Fruit fly (Drosophila melanogaster) whole organism, wandering third instar larva: ENCODE results near the gene CG8673.
A peak's percentile ranks its signal among the peaks of the same experiment; 100 is the strongest.

Experiments used
- Abd-B ChIP-seq: fragments of >200 bp; optimal IDR thresholded peaks from 2 replicates; lab custom pipeline; 2017; ENCODE audit warnings: missing biosample characterization, missing genetic modification characterization
- CG32264 ChIP-seq: fragments of 200-800 bp; sonication (Bioruptor generic); optimal IDR thresholded peaks from 2 replicates; lab custom pipeline; 2016; ENCODE audit warnings: missing biosample characterization, missing genetic modification characterization
- CG9705 ChIP-seq: fragments of 200-800 bp; sonication (Bioruptor generic); optimal IDR thresholded peaks from 2 replicates; lab custom pipeline; 2018; ENCODE audit warnings: missing biosample characterization, mild to moderate bottlenecking, missing genetic modification characterization
- Dfd ChIP-seq: fragments of >200 bp; optimal IDR thresholded peaks from 2 replicates; lab custom pipeline; 2017; ENCODE audit warnings: missing biosample characterization, missing genetic modification characterization
- Dif ChIP-seq: fragments of 200-275, 200-300 bp; sonication (Bioruptor generic); optimal IDR thresholded peaks from 2 replicates; lab custom pipeline; 2018; ENCODE audit warnings: missing biosample characterization, missing genetic modification characterization; ENCODE audit not compliant: partially characterized antibody
- GATAd ChIP-seq: sonication (Bioruptor generic); optimal IDR thresholded peaks from 2 replicates; lab custom pipeline; 2016; ENCODE audit warnings: missing biosample characterization, missing genetic modification characterization
- Hr83 ChIP-seq: fragments of 200-300 bp; sonication (Bioruptor generic); optimal IDR thresholded peaks from 2 replicates; lab custom pipeline; 2016; ENCODE audit warnings: missing biosample characterization, mild to moderate bottlenecking, missing genetic modification characterization, moderate library complexity; ENCODE audit not compliant: poor library complexity, severe bottlenecking
- Jra ChIP-seq: sonication (Bioruptor generic); optimal IDR thresholded peaks from 2 replicates; lab custom pipeline; 2016; ENCODE audit warnings: missing biosample characterization, missing genetic modification characterization
- Mio ChIP-seq: sonication (Bioruptor generic); optimal IDR thresholded peaks from 2 replicates; lab custom pipeline; 2016; ENCODE audit warnings: missing biosample characterization, missing genetic modification characterization
- Myc ChIP-seq: fragments of >200 bp; optimal IDR thresholded peaks from 2 replicates; lab custom pipeline; 2017
- N ChIP-seq: fragments of >200 bp; optimal IDR thresholded peaks from 2 replicates; lab custom pipeline; 2018; ENCODE audit warnings: missing biosample characterization, missing external identifiers, missing genetic modification characterization
- OdsH ChIP-seq: fragments of 200-800 bp; sonication (Bioruptor generic); optimal IDR thresholded peaks from 2 replicates; lab custom pipeline; 2016; ENCODE audit warnings: missing biosample characterization, mild to moderate bottlenecking, missing genetic modification characterization
- Rel ChIP-seq, 2 experiments: fragments of 200-800 bp; sonication (Bioruptor generic) in 1 of 2; optimal IDR thresholded peaks; 2 replicates in 1 of 2; 3 replicates in 1 of 2; lab custom pipeline; 2016 to 2019; ENCODE audit warnings: mild to moderate bottlenecking in 2 of 2, missing biosample characterization in 2 of 2, missing genetic modification characterization in 2 of 2, moderate library complexity in 1 of 2
- Sp1 ChIP-seq: fragments of 200-800 bp; sonication (Bioruptor generic); optimal IDR thresholded peaks from 3 replicates; lab custom pipeline; 2019; ENCODE audit warnings: missing biosample characterization, mild to moderate bottlenecking, missing genetic modification characterization, moderate library complexity
- Vsx2 ChIP-seq: fragments of 200-300, 225-300 bp; sonication (Bioruptor generic); optimal IDR thresholded peaks from 2 replicates; lab custom pipeline; 2018; ENCODE audit warnings: missing biosample characterization, missing genetic modification characterization; ENCODE audit not compliant: partially characterized antibody
- br ChIP-seq: fragments of 200-800 bp; sonication (Bioruptor generic); optimal IDR thresholded peaks from 2 replicates; lab custom pipeline; 2016; ENCODE audit warnings: missing biosample characterization, missing genetic modification characterization
- brk ChIP-seq: fragments of 200-800 bp; sonication (Bioruptor generic); optimal IDR thresholded peaks from 2 replicates; lab custom pipeline; 2016; ENCODE audit warnings: missing biosample characterization, mild to moderate bottlenecking, missing genetic modification characterization
- dl ChIP-seq, 2 experiments: fragments of 175-275, 200-275 bp in 1 of 2; fragments of 200-275 bp in 1 of 2; sonication (Bioruptor generic); optimal IDR thresholded peaks; lab custom pipeline; 2018; ENCODE audit warnings: mild to moderate bottlenecking in 2 of 2, missing biosample characterization in 2 of 2, missing genetic modification characterization in 2 of 2, moderate library complexity in 2 of 2; ENCODE audit not compliant: partially characterized antibody in 2 of 2, insufficient read depth in 1 of 2
- dmrt93B ChIP-seq: fragments of 200-800 bp; sonication (Bioruptor generic); optimal IDR thresholded peaks from 2 replicates; lab custom pipeline; 2018; ENCODE audit warnings: missing biosample characterization, mild to moderate bottlenecking, missing genetic modification characterization
- ey ChIP-seq: fragments of 200-800 bp; sonication (Bioruptor generic); optimal IDR thresholded peaks from 2 replicates; lab custom pipeline; 2016; ENCODE audit warnings: missing biosample characterization, missing genetic modification characterization
- foxo ChIP-seq, 2 experiments: fragments of 200-800 bp; sonication (Bioruptor generic); optimal IDR thresholded peaks; 2 replicates in 1 of 2; 3 replicates in 1 of 2; lab custom pipeline; 2016 to 2017; ENCODE audit warnings: missing biosample characterization in 2 of 2, missing genetic modification characterization in 2 of 2
- fru ChIP-seq: fragments of 200-800 bp; sonication (Bioruptor generic); optimal IDR thresholded peaks from 3 replicates; lab custom pipeline; 2016; ENCODE audit warnings: missing biosample characterization, mild to moderate bottlenecking, missing genetic modification characterization
- jim ChIP-seq: fragments of 175-275, 200-325 bp; sonication (Bioruptor generic); optimal IDR thresholded peaks from 2 replicates; lab custom pipeline; 2016; ENCODE audit warnings: missing biosample characterization, mild to moderate bottlenecking, missing genetic modification characterization
- lola ChIP-seq: fragments of >200 bp; optimal IDR thresholded peaks from 2 replicates; lab custom pipeline; 2017; ENCODE audit warnings: missing biosample characterization, missing genetic modification characterization
- pan ChIP-seq: fragments of >200 bp; optimal IDR thresholded peaks from 2 replicates; lab custom pipeline; 2017
- rgr ChIP-seq: fragments of 200-800 bp; sonication (Bioruptor generic); optimal IDR thresholded peaks from 3 replicates; lab custom pipeline; 2016; ENCODE audit warnings: missing biosample characterization, mild to moderate bottlenecking, missing genetic modification characterization
- sage ChIP-seq: fragments of 200-800 bp; sonication (Bioruptor generic); optimal IDR thresholded peaks from 2 replicates; lab custom pipeline; 2016; ENCODE audit warnings: missing biosample characterization, mild to moderate bottlenecking, missing genetic modification characterization
- sv ChIP-seq: fragments of 200-800 bp; sonication (Bioruptor generic); optimal IDR thresholded peaks from 3 replicates; lab custom pipeline; 2016; ENCODE audit warnings: missing biosample characterization, missing genetic modification characterization
- tai ChIP-seq: sonication (Bioruptor generic); optimal IDR thresholded peaks from 2 replicates; lab custom pipeline; 2016; ENCODE audit warnings: missing biosample characterization, missing genetic modification characterization
- usp ChIP-seq: fragments of >200 bp; optimal IDR thresholded peaks from 2 replicates; lab custom pipeline; 2017; ENCODE audit warnings: missing biosample characterization, missing genetic modification characterization
- woc ChIP-seq: sonication (Bioruptor generic); optimal IDR thresholded peaks from 2 replicates; lab custom pipeline; 2016; ENCODE audit warnings: missing biosample characterization, mild to moderate bottlenecking, missing genetic modification characterization

CG8673 gene

DNA sequence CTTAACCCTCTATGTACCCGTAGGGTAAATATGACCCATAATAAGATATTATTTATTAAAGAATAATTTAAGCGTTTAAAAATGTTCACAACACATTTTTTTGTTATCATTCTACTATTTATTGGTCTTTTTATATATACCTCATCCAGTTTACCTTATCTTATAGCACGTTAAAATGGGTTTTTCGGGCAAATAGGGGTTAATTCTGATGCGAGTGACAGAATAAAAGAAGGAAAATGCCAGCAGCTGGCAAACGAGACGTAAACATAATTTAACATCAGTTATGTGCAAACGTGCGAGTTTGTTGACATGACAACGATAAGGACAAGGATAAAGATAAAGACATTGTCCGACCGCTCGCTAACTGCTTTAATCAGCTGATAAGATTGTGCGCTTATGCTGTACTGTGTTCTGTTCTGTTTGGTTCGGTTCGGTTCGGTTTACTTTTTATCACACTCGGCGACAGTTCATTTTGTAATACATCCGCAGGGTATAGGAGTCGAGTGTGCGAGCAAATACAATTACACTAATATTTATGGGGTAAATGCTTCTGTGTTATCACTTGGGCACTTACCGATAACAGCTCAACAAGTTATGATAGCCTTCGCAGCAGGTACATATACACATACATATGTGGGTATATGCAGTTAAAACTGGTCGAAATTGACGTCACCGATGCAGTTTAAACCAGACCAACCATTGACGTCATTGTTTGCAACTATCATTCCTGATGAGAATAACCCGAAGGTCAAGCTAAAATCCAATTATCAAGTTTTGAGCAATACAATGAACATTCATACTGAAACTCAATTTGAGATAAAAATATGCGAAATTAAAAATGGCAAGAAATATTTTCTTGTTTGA, 23.4 kb upstream of the CG8673 start (continued):
- TF ChIP-seq Dif (GFP tag; lab: Kevin White, UChicago) (no peak), usp (GFP tag; lab: Kevin White, UChicago) (no peak), br (GFP tag; lab: Kevin White, UChicago) (peak; percentile 27), Rel (GFP tag; optimal IDR thresholded peaks at IDR 0.05; lab: Kevin White, UChicago) (no peak), Rel (tag; optimal IDR thresholded peaks at IDR 0.05; lab: Kevin White, UChicago) (peak; percentile 47), woc (GFP tag; lab: Kevin White, UChicago) (no peak), dmrt93B (peak; percentile 14)

DNA sequence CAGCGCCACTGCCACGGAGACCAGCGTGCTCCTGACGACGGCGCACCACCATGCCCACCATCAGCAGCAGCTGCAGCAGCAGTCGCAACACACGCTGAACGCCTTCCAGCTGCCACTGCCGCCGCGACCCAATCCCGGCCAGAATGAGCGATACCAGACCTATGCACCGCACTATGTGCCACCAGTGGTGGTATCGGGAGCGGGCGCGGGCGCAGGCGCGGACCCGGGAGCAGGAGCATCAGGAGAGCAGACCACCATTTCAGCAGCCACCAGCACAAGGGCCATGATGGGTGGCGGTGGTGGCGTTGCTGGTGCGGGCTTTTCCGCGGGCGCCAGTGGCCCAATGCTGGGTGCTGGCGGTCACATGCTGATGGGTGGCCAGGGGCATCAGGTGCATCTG, 21.1 kb upstream of the CG8673 start:
- peak; percentile 83 for TF ChIP-seq pan
- TF ChIP-seq fru (GFP tag; lab: Kevin White, UChicago): no peak

DNA sequence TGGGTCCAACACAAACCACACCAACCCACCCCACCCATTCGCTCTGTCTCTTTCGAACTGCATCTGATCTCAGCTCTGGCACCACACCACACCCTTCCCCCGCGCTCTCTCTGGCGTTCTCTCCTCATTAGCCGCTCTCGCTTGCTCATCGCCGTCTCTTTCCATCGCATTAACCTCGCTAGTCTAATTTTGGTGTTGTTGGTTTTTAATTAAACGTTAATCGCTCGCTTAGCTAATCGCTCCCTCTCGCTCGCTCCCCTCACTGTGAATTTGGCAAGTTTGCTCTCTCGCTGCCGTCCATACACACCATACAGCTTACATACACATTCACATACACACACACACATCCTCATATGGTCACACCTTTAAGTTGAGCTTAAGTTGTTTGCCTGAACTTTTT, 20.0 kb upstream of the CG8673 start:
- no peak for TF ChIP-seq brk
- TF ChIP-seq sage (GFP tag; lab: Kevin White, UChicago): no peak
- no peak for TF ChIP-seq GATAd
- peak; percentile 97 for TF ChIP-seq Vsx2 (GFP tag; lab: Kevin White, UChicago)
- peak in 1 of 2 experiments; percentile 47 for TF ChIP-seq dl (GFP tag; optimal IDR thresholded peaks at IDR 0.05; lab: Kevin White, UChicago; ENCODE audit: insufficient read depth in 1 of 2, partially characterized antibody in 2 of 2)
- TF ChIP-seq Dif (GFP tag; lab: Kevin White, UChicago): peak; percentile 65
- no peak for TF ChIP-seq ey (GFP tag; lab: Kevin White, UChicago)

- TF ChIP-seq Myc (no peak), Mio (GFP tag; lab: Kevin White, UChicago) (no peak), foxo (GFP tag; optimal IDR thresholded peaks at IDR 0.05; lab: Kevin White, UChicago) (no peak), Dfd (GFP tag; lab: Kevin White, UChicago) (no peak), pan (no peak), N (GFP tag; lab: Kevin White, UChicago) (no peak), usp (GFP tag; lab: Kevin White, UChicago) (no peak), jim (GFP tag; lab: Kevin White, UChicago) (no peak), Hr83 (GFP tag; lab: Kevin White, UChicago) (no peak), Abd-B (no peak), dmrt93B (no peak), Sp1 (GFP tag; lab: Kevin White, UChicago) (no peak), sv (no peak), CG9705 (GFP tag; lab: Kevin White, UChicago) (no peak), tai (no peak)
- TF ChIP-seq, all 38 proteins: peak for 0
Observed at dm6 chr2L:8104706-8105105, 19.4 kb upstream of the CG8673 start.

DNA sequence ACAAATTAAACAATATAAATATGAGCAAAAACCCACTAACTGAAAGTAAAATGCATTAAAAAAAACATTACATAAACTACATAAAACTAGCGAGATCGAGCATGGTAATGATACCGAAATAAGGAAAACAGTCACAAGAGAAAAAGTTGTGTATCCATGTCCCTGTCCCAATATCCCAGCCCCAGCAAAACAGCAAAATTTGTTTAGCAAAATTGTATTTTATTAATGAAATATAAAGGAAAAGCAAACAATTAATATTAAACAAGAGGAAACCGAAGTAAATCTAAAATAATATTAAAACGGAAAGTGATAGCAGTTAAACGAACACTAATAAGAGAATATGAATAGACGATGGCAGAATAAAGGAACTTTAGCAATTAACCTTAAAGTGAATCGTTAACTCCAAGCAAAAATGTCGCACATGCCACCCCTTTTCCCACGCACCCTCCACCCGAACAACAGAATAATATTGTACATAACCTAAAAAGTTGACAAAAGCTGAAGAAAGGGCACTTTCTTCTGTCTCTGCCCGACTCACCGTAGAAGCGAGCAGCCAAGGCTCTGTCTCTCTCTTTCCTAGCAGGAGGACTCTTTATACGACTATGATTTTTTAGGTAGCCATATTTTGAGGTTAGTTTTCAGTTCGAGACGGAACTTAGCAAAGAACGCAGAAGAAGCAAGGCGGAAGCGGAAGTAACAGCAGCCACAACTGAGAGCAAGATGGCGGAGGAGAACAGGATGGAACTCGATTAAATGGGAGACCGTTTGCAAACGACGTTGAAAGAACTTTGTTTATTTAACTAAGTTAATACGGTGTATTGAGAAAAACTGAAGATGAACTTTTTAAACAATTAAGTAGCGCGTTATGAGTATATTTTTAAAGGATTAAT, 13.3 kb upstream of the CG8673 start:
- no peak for TF ChIP-seq sv
- no peak for TF ChIP-seq Jra
- no peak for TF ChIP-seq br (GFP tag; lab: Kevin White, UChicago)
- TF ChIP-seq dmrt93B: no peak
- no peak for TF ChIP-seq CG32264 (GFP tag; lab: Kevin White, UChicago)
- no peak for TF ChIP-seq OdsH (GFP tag; lab: Kevin White, UChicago)
- no peak for TF ChIP-seq Myc
- TF ChIP-seq rgr (GFP tag; lab: Kevin White, UChicago): no peak
- no peak for TF ChIP-seq Sp1 (GFP tag; lab: Kevin White, UChicago)
- TF ChIP-seq foxo (GFP tag; optimal IDR thresholded peaks at IDR 0.05; lab: Kevin White, UChicago): no peak
- no peak for TF ChIP-seq brk
- TF ChIP-seq lola (GFP tag; lab: Kevin White, UChicago): no peak
- no peak for TF ChIP-seq usp (GFP tag; lab: Kevin White, UChicago)
- no peak for TF ChIP-seq fru (GFP tag; lab: Kevin White, UChicago)
